Worm (Caenorhabditis elegans): ENCODE measurements around the gene mfn-1.

Gene mfn-1

ce11 chrII:11453025-11453424 is 18.8 kb downstream of the mfn-1 start, which contains the start of gene rsp-1:
Gene rsp-1 (plus strand): TSS chrII:11453362.
- TF ChIP-seq ceh-28 (tag; optimal IDR thresholded peaks at IDR 0.05) (peak; percentile 87), eor-1 (tag; optimal IDR thresholded peaks at IDR 0.05) (no peak), R02D3.7 (tag; optimal IDR thresholded peaks at IDR 0.05) (peak; percentile 85), snpc-4 (tag; optimal IDR thresholded peaks at IDR 0.05) (peak; percentile 90), ama-1 (optimal IDR thresholded peaks at IDR 0.05) (no peak), hmg-11 (tag; optimal IDR thresholded peaks at IDR 0.05) (peak; percentile 80), nfya-1 (tag; optimal IDR thresholded peaks at IDR 0.05; ENCODE audit: insufficient read depth) (peak; percentile 88), fos-1 (tag; optimal IDR thresholded peaks at IDR 0.05) (no peak), elt-3 (tag; optimal IDR thresholded peaks at IDR 0.05) (no peak), nhr-237 (tag; optimal IDR thresholded peaks at IDR 0.05) (no peak), elt-1 (tag; optimal IDR thresholded peaks at IDR 0.05) (peak; percentile 26), lsy-12 (tag; optimal IDR thresholded peaks at IDR 0.05) (peak; percentile 89), pqm-1 (tag; optimal IDR thresholded peaks at IDR 0.05) (peak; percentile 84), sea-2 (GFP tag; optimal IDR thresholded peaks at IDR 0.05) (peak; percentile 68), nhr-12 (tag; optimal IDR thresholded peaks at IDR 0.05) (no peak), nhr-25 (tag; optimal IDR thresholded peaks at IDR 0.05) (peak; percentile 87), ztf-4 (tag; optimal IDR thresholded peaks at IDR 0.05) (peak; percentile 50), egl-5 (tag; optimal IDR thresholded peaks at IDR 0.05) (peak; percentile 85), nhr-67 (tag; optimal IDR thresholded peaks at IDR 0.05) (no peak), pha-4 (tag; optimal IDR thresholded peaks at IDR 0.05) (peak; percentile 95), zag-1 (tag; optimal IDR thresholded peaks at IDR 0.05) (peak; percentile 7), lin-15B (tag; optimal IDR thresholded peaks at IDR 0.05) (peak; percentile 90), mdl-1 (tag; optimal IDR thresholded peaks at IDR 0.05) (no peak), nhr-11 (tag; optimal IDR thresholded peaks at IDR 0.05) (peak; percentile 70), elt-2 (tag; optimal IDR thresholded peaks at IDR 0.05) (peak; percentile 90), mml-1 (tag; optimal IDR thresholded peaks at IDR 0.05) (no peak), aly-2 (tag; optimal IDR thresholded peaks at IDR 0.05) (no peak), jun-1 (tag; optimal IDR thresholded peaks at IDR 0.05) (peak; percentile 82), ceh-82 (tag; optimal IDR thresholded peaks at IDR 0.05) (peak; percentile 28), unc-39 (tag; optimal IDR thresholded peaks at IDR 0.05) (no peak), nhr-23 (tag; optimal IDR thresholded peaks at IDR 0.05) (peak; percentile 96), lin-39 (tag; optimal IDR thresholded peaks at IDR 0.05) (peak; percentile 95), ZK546.5 (tag; optimal IDR thresholded peaks at IDR 0.05) (no peak), nhr-43 (tag; optimal IDR thresholded peaks at IDR 0.05; ENCODE audit: poor library complexity, severe bottlenecking) (peak; percentile 87), daf-12 (tag; optimal IDR thresholded peaks at IDR 0.05) (no peak), egl-27 (tag; optimal IDR thresholded peaks at IDR 0.05) (no peak), ztf-11 (tag; optimal IDR thresholded peaks at IDR 0.05) (no peak), ceh-16 (tag; optimal IDR thresholded peaks at IDR 0.05) (no peak), fkh-10 (GFP tag; optimal IDR thresholded peaks at IDR 0.05) (no peak), nhr-28 (tag; optimal IDR thresholded peaks at IDR 0.05) (no peak), nhr-76 (tag; optimal IDR thresholded peaks at IDR 0.05) (no peak), unc-62 (GFP tag; optimal IDR thresholded peaks at IDR 0.05) (no peak), ceh-9 (tag; optimal IDR thresholded peaks at IDR 0.05) (no peak), tbx-2 (tag; optimal IDR thresholded peaks at IDR 0.05) (peak; percentile 74), fkh-2 (tag; optimal IDR thresholded peaks at IDR 0.05) (no peak), nhr-77 (tag; optimal IDR thresholded peaks at IDR 0.05) (no peak), skn-1 (tag; optimal IDR thresholded peaks at IDR 0.05) (peak; percentile 45)

All from whole organism, L3 larva.